Worm (Caenorhabditis elegans): ENCODE results near the gene spin-3.

The spin-3 gene

DNA sequence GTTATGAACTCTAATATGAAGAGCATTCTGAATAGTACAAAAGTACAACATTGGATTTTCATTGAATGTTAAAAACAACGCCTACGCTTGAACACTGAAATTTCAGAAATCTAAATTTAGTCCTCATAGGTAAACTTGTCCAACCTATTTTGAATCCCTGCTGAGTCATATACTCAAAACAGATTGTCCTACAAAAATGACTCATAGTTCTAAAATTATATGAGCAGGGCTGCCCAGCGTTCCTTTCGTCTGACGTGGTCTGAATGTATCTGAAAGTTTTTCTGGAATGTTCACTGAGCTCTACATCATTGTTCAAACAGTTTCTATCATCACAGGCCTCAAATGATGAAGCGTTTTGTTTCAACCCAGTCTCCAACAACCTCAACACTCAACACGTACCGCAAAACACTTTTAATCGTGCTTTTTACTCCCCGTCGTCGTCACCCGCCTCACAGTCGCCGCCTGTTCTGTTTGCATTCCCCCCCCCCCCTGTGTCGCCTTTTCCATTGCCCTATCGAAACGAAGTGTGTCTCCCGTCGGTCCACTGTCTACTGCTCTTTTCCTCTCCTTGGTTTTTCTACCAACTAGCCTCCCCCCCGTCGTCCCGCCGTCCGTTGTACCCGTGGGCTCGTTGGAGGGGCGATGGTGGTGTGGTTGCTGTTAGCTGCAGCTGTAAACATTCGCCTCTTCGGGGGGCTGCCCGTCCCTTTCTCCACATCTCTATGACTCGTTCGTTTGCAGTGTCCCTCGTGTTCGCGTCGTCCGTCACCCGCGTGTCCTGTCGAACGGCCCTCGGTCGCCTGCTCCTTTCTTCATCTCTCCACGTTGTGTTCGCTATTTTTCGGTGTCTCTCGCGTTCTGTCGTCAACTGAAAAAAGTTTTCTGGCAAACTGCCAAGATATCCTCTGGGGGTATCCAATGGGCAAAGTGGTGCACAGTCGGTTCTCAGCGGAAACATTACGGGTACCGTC is 14.0 kb downstream of the spin-3 start:
- TF ChIP-seq sea-1 (GFP tag; conservative IDR thresholded peaks at IDR 0.05) (0 out of 2 replicates have a peak, but pooled peaks have one; percentile 49), hmbx-1 (tag; optimal IDR thresholded peaks at IDR 0.05) (no peak), scrt-1 (GFP tag; IDR thresholded peaks at IDR 0.05) (peak; percentile 55; the same call in 1 of the 2 replicates), B0310.2 (tag; optimal IDR thresholded peaks at IDR 0.05) (no peak), hmg-4 (GFP tag; optimal IDR thresholded peaks at IDR 0.05) (peak; percentile 92), tbx-37 (GFP tag; conservative IDR thresholded peaks at IDR 0.05) (0 out of 2 replicates have a peak, but pooled peaks have one; percentile 6), flt-1 (GFP tag; IDR thresholded peaks at IDR 0.05) (no peak), aly-1 (tag; optimal IDR thresholded peaks at IDR 0.05) (peak; percentile 50), F13C5.2 (tag; optimal IDR thresholded peaks at IDR 0.05) (peak; percentile 41), ama-1 (optimal IDR thresholded peaks at IDR 0.05) (no peak), ets-7 (tag; optimal IDR thresholded peaks at IDR 0.05) (peak; percentile 11), ceh-36 (tag; optimal IDR thresholded peaks at IDR 0.05) (peak; percentile 3), tra-4 (tag; optimal IDR thresholded peaks at IDR 0.05) (no peak), ceh-13 (GFP tag; optimal IDR thresholded peaks at IDR 0.05) (no peak), hnd-1 (tag; optimal IDR thresholded peaks at IDR 0.05) (no peak), pes-1 (GFP tag; IDR thresholded peaks at IDR 0.05) (peak; percentile 44; the same call in 1 of the 2 replicates), tbx-11 (GFP tag; IDR thresholded peaks at IDR 0.05) (no peak)

DNA sequence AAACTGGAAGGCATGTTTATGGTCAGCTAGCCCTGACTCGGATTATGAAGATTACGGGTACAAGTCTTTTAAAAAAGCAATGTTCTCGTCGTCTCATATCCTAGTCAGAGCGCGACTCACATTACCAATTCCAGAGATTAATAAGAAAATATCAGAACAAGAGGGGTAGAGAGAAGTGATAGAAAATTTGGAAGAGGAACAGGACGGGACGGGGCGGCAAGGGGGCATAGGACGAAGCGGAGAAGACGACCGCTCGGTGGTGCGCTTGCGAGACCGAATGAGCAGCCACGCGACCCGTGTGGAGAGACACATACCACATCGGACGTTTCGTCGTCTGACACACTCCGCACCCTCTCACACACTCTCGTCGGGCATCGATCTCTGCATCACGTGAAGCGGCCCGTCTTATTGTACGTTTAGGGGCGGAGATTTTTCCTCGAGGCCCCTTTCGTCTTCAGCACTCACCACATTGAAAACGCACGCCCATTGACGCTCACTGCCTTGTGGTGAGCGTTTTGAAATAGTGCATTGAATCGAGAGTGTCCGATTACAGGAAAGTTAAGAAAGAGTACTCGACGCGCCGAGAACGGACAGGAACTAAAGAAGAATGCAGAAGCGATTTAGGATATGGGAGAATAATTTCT is 15.0 kb downstream of the spin-3 start:
- no peak for TF ChIP-seq aly-1 (tag; optimal IDR thresholded peaks at IDR 0.05)
- TF ChIP-seq hmg-4 (GFP tag; optimal IDR thresholded peaks at IDR 0.05): peak; percentile 89
- no peak for TF ChIP-seq hnd-1 (tag; optimal IDR thresholded peaks at IDR 0.05)
- peak; percentile 55 for TF ChIP-seq B0310.2 (tag; optimal IDR thresholded peaks at IDR 0.05)
- TF ChIP-seq ceh-13 (GFP tag; optimal IDR thresholded peaks at IDR 0.05): no peak
- TF ChIP-seq F13C5.2 (tag; optimal IDR thresholded peaks at IDR 0.05): peak; percentile 83
- no peak for TF ChIP-seq tbx-11 (GFP tag; IDR thresholded peaks at IDR 0.05)
- TF ChIP-seq scrt-1 (GFP tag; IDR thresholded peaks at IDR 0.05): peak; percentile 61; the same call in 1 of the 2 replicates
- peak; percentile 13 for TF ChIP-seq hmbx-1 (tag; optimal IDR thresholded peaks at IDR 0.05)
- TF ChIP-seq ets-7 (tag; optimal IDR thresholded peaks at IDR 0.05): peak; percentile 26
- TF ChIP-seq ama-1 (optimal IDR thresholded peaks at IDR 0.05): peak; percentile 90
- no peak for TF ChIP-seq tbx-37 (GFP tag; conservative IDR thresholded peaks at IDR 0.05)
- TF ChIP-seq tra-4 (tag; optimal IDR thresholded peaks at IDR 0.05): peak; percentile 68
- TF ChIP-seq flt-1 (GFP tag; IDR thresholded peaks at IDR 0.05): peak; percentile 40
- TF ChIP-seq ceh-36 (tag; optimal IDR thresholded peaks at IDR 0.05): peak; percentile 82
- TF ChIP-seq sea-1 (GFP tag; conservative IDR thresholded peaks at IDR 0.05): 0 out of 2 replicates have a peak, but pooled peaks have one; percentile 27
- TF ChIP-seq pes-1 (GFP tag; IDR thresholded peaks at IDR 0.05): peak; percentile 76

ce11 chrX:13145988-13146873 is 16.2 kb downstream of the spin-3 start:
- no peak for TF ChIP-seq pes-1 (GFP tag; IDR thresholded peaks at IDR 0.05)
- peak; percentile 42 for TF ChIP-seq hmg-4 (GFP tag; optimal IDR thresholded peaks at IDR 0.05)
- TF ChIP-seq F13C5.2 (tag; optimal IDR thresholded peaks at IDR 0.05): no peak
- peak; percentile 22 for TF ChIP-seq ceh-36 (tag; optimal IDR thresholded peaks at IDR 0.05)
- no peak for TF ChIP-seq flt-1 (GFP tag; IDR thresholded peaks at IDR 0.05)

DNA sequence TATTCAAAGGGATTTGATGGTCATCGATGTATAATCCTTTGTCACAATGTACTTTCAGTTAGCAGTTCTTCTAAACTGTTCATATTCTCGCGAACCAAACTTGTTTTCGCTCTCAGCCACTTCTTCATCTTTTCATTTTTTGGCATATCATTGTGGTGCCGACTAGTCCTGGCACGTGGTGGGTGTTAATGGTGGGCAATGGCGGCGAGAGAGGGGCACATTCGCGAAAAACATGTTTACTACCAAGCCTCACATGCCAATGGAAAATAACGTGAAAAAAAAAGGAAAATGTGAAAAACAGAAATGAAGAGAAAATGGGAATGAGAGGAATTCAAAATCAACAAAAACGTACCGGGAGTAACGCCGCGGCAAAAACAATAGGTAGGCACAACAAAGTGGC is 17.1 kb downstream of the spin-3 start:
- no peak for TF ChIP-seq sea-1 (GFP tag; conservative IDR thresholded peaks at IDR 0.05)
- TF ChIP-seq scrt-1 (GFP tag; IDR thresholded peaks at IDR 0.05): no peak

DNA sequence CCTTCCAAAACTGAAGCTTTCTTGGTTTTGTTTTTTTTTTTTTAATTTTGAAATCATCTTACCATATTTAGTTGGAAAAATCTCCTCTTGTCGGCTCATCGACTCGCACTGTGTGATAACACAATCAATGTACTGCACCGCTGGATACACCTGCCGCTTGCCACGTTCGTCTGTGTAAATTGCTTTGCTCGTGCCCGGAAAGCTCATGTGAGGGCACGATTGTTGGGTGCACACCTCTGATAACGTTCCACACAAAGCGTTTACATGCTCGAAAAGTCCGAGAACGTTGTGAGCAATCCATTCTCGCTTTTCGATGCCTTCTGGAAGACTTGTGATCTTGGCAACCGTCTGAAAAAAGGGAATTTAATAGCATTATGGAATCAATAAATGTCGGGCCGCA is 24.5 kb downstream of the spin-3 start:
- TF ChIP-seq tra-4 (tag; optimal IDR thresholded peaks at IDR 0.05): no peak
- TF ChIP-seq ceh-36 (tag; optimal IDR thresholded peaks at IDR 0.05): no peak

DNA sequence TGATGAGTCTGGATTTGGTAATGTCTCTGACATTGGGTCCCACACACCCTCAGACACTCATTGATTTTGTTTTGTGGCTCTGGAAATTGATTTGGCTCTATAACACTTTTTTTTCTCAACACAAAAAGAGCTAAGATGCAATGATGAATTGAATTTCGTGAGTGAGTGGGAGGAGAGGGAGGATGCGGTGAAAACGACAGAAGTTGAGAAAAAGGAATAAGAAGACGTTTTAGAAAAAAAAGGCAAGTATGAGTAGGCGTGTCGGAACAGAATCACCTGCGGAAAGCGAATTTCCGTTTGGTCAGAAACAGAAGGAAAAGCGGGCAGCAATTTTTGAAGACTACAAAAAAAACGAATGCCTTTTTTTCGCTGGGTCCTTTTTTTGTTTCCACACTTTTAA is 25.7 kb downstream of the spin-3 start:
- TF ChIP-seq tra-4 (tag; optimal IDR thresholded peaks at IDR 0.05): no peak
- TF ChIP-seq ama-1 (optimal IDR thresholded peaks at IDR 0.05): no peak
- no peak for TF ChIP-seq scrt-1 (GFP tag; IDR thresholded peaks at IDR 0.05)
- no peak for TF ChIP-seq tbx-37 (GFP tag; conservative IDR thresholded peaks at IDR 0.05)
- no peak for TF ChIP-seq ceh-13 (GFP tag; optimal IDR thresholded peaks at IDR 0.05)
- no peak for TF ChIP-seq hmbx-1 (tag; optimal IDR thresholded peaks at IDR 0.05)
- TF ChIP-seq aly-1 (tag; optimal IDR thresholded peaks at IDR 0.05): no peak
- TF ChIP-seq hmg-4 (GFP tag; optimal IDR thresholded peaks at IDR 0.05): no peak
- TF ChIP-seq pes-1 (GFP tag; IDR thresholded peaks at IDR 0.05): no peak
- TF ChIP-seq B0310.2 (tag; optimal IDR thresholded peaks at IDR 0.05): no peak
- TF ChIP-seq ceh-36 (tag; optimal IDR thresholded peaks at IDR 0.05): no peak
- TF ChIP-seq tbx-11 (GFP tag; IDR thresholded peaks at IDR 0.05): no peak
- no peak for TF ChIP-seq ets-7 (tag; optimal IDR thresholded peaks at IDR 0.05)
- no peak for TF ChIP-seq sea-1 (GFP tag; conservative IDR thresholded peaks at IDR 0.05)
- TF ChIP-seq flt-1 (GFP tag; IDR thresholded peaks at IDR 0.05): no peak
- no peak for TF ChIP-seq hnd-1 (tag; optimal IDR thresholded peaks at IDR 0.05)
- TF ChIP-seq F13C5.2 (tag; optimal IDR thresholded peaks at IDR 0.05): no peak
